Fruit fly (Drosophila melanogaster): Measurements from ENCODE around the gene CG7514.

CG7514 gene

DNA sequence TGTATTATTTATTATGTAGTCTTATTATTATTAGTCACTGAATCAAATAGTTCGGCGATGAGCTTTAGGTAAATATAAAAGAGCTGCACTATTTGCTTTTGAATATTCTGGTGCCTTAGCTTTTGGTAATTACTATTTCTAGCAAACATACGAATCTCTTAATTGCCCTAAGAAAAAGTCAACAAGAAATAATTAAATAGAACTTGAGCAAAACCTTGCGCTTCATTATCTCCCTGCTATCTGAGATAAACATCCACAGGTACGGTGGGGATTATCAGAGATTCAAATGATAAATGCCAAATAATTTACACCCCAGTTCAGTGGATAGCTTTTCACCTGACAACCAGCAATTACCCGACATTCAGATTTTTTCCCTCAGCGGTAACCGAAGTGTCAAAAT, 2.5 kb downstream of the CG7514 start:
- TF ChIP-seq CG10348 (GFP tag; IDR thresholded peaks at IDR 0.05) (no peak), Pif1B (GFP tag; optimal IDR thresholded peaks at IDR 0.05) (no peak), fd96Ca (GFP tag; IDR thresholded peaks at IDR 0.05) (no peak), CG13204 (GFP tag; optimal IDR thresholded peaks at IDR 0.05) (no peak), Pif1A (GFP tag; optimal IDR thresholded peaks at IDR 0.05) (no peak), CG32121 (GFP tag; IDR thresholded peaks at IDR 0.05) (no peak), rn (GFP tag; IDR thresholded peaks at IDR 0.05) (no peak), gl (tag; optimal IDR thresholded peaks at IDR 0.05) (no peak), EcR (GFP tag; optimal IDR thresholded peaks at IDR 0.05) (no peak), CG8301 (tag; optimal IDR thresholded peaks at IDR 0.05) (no peak), CG15710 (tag; optimal IDR thresholded peaks at IDR 0.05) (no peak), Ets98B (GFP tag; IDR thresholded peaks at IDR 0.05) (no peak), CG14655 (GFP tag; optimal IDR thresholded peaks at IDR 0.05) (no peak), Snoo (tag; optimal IDR thresholded peaks at IDR 0.05) (no peak), CG34367 (tag; optimal IDR thresholded peaks at IDR 0.05) (no peak), CG8159 (tag; optimal IDR thresholded peaks at IDR 0.05) (no peak), D1 (tag; optimal IDR thresholded peaks at IDR 0.05) (no peak), CG12605 (GFP tag; IDR thresholded peaks at IDR 0.05) (no peak), CG4496 (GFP tag; IDR thresholded peaks at IDR 0.05) (no peak), CG9948 (tag; optimal IDR thresholded peaks at IDR 0.05) (no peak)

DNA sequence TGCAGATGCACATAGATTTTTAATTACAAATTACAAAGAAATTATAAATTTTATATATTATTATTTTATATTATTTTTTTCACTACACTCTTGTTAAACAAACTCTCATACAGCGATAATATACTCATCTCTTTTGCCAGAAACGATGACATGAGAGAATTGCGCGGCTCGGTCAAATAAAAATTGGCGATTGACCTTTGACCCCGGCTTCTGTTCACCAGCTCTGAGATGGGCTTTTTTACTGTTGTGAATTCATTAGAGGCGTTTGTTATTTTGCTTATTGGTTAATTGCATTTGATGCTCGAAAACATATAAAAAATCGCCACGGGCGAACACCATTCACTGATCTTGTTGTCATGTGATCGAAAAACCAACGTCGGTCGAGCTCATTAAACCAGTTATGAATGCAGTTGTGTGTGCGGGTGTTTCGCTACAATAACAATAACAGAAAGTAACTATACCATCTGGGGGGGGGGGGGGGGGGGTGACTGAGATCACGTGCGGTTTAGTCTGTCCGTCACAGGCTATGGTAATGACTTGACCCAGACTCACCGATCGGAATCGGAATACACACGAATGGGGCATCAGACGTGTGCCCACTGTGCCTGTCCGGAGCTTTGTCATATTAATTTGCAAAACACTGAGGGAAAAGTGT, 3.8 kb downstream of the CG7514 start:
- TF ChIP-seq CG10348 (GFP tag; IDR thresholded peaks at IDR 0.05) (0 out of 2 replicates have a peak, but pooled peaks have one; percentile 19), fd96Ca (GFP tag; IDR thresholded peaks at IDR 0.05) (no peak), CG13204 (GFP tag; optimal IDR thresholded peaks at IDR 0.05) (no peak), CG32121 (GFP tag; IDR thresholded peaks at IDR 0.05) (no peak), CG8159 (tag; optimal IDR thresholded peaks at IDR 0.05) (no peak)

DNA sequence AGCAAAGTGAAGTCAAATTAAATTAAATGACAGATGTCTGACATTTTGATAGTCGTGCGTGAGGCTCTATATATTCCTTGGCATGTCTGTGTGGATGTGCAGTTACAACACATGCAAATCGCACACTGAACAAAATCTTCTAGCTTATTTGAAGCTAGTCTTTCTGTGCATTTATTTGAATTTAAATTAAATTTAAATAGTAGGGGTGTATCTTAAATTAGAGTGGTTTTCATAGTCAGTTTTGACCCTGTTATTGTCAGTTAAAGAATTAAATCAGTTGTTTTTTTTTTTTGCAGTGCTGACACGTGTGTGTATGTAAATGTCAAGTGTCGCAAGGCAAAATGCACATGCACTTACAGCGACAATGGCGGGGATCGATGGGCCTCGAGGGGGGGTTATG, 9.5 kb downstream of the CG7514 start:
- TF ChIP-seq CG15710 (tag; optimal IDR thresholded peaks at IDR 0.05) (no peak), CG12605 (GFP tag; IDR thresholded peaks at IDR 0.05) (no peak), CG10348 (GFP tag; IDR thresholded peaks at IDR 0.05) (no peak), CG8301 (tag; optimal IDR thresholded peaks at IDR 0.05) (peak; percentile 41), D1 (tag; optimal IDR thresholded peaks at IDR 0.05) (no peak), CG14655 (GFP tag; optimal IDR thresholded peaks at IDR 0.05) (peak; percentile 53), CG8159 (tag; optimal IDR thresholded peaks at IDR 0.05) (peak; percentile 60), CG4496 (GFP tag; IDR thresholded peaks at IDR 0.05) (peak; percentile 53; the same call in 1 of the 3 replicates), CG13204 (GFP tag; optimal IDR thresholded peaks at IDR 0.05) (no peak), Pif1A (GFP tag; optimal IDR thresholded peaks at IDR 0.05) (peak; percentile 19), Pif1B (GFP tag; optimal IDR thresholded peaks at IDR 0.05) (no peak)

DNA sequence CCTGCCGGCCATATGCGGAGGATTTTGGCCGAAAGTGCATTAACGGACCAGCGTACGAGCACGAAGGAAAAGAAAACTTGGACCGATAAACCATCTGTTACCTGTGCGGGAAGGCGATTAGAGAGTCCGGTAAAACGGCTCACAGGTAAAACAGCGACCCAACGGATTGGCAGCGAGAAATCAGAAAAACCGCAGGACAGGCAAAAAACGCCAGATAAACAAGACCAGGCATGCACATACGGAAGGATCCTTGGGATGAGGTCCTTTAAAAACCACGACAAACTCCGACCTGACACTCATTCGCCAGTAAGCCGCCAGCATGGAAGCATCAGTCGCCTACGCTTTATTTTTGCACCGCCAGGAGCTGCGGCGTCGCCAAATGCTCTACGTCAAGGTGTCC, 11.0 kb downstream of the CG7514 start, which contains the start of gene CG34266:
Gene CG34266 (plus strand): TSS at position 301 of the 400 bp plus-strand sequence.
- no peak for TF ChIP-seq CG32121 (GFP tag; IDR thresholded peaks at IDR 0.05)
- TF ChIP-seq Ets98B (GFP tag; IDR thresholded peaks at IDR 0.05), result no peak
- TF ChIP-seq CG13204 (GFP tag; optimal IDR thresholded peaks at IDR 0.05), result no peak
- TF ChIP-seq CG14655 (GFP tag; optimal IDR thresholded peaks at IDR 0.05), result no peak
- TF ChIP-seq Snoo (tag; optimal IDR thresholded peaks at IDR 0.05), result no peak
- no peak for TF ChIP-seq CG4496 (GFP tag; IDR thresholded peaks at IDR 0.05)
- no peak for TF ChIP-seq CG15710 (tag; optimal IDR thresholded peaks at IDR 0.05)
- TF ChIP-seq CG9948 (tag; optimal IDR thresholded peaks at IDR 0.05), result no peak
- no peak for TF ChIP-seq CG10348 (GFP tag; IDR thresholded peaks at IDR 0.05)
- no peak for TF ChIP-seq CG12605 (GFP tag; IDR thresholded peaks at IDR 0.05)
- TF ChIP-seq D1 (tag; optimal IDR thresholded peaks at IDR 0.05), result no peak

DNA sequence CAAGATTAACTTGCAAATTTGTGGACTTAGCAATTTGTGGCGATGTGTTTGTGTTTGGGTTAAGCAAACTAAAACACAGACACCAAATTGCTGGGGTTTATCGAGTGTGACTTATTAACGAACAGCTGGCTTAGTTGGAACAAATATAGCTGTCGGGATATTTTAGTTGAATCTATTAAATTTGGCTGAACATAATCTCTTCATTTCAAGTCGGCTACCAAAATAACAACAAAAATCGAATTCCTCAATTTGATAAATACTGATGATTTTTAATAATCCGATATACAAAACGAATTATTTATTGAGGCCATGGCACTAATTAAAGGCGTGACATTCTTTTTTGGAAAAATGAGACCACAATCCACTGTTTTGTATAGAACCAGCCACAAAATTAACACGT, 21.3 kb downstream of the CG7514 start, which contains the start of gene CG32236:
Gene CG32236 (minus strand): TSS at position 101 of the 400 bp plus-strand sequence.
- TF ChIP-seq gl (tag; optimal IDR thresholded peaks at IDR 0.05) (no peak), CG32121 (GFP tag; IDR thresholded peaks at IDR 0.05) (no peak), fd96Ca (GFP tag; IDR thresholded peaks at IDR 0.05) (no peak), CG4496 (GFP tag; IDR thresholded peaks at IDR 0.05) (no peak), EcR (GFP tag; optimal IDR thresholded peaks at IDR 0.05) (no peak), Pif1B (GFP tag; optimal IDR thresholded peaks at IDR 0.05) (no peak), Pif1A (GFP tag; optimal IDR thresholded peaks at IDR 0.05) (no peak), CG12605 (GFP tag; IDR thresholded peaks at IDR 0.05) (no peak), CG15710 (tag; optimal IDR thresholded peaks at IDR 0.05) (no peak), CG8301 (tag; optimal IDR thresholded peaks at IDR 0.05) (no peak), CG14655 (GFP tag; optimal IDR thresholded peaks at IDR 0.05) (no peak), CG34367 (tag; optimal IDR thresholded peaks at IDR 0.05) (no peak), Snoo (tag; optimal IDR thresholded peaks at IDR 0.05) (no peak), D1 (tag; optimal IDR thresholded peaks at IDR 0.05) (no peak), CG17806 (tag; optimal IDR thresholded peaks at IDR 0.05) (no peak), Ets98B (GFP tag; IDR thresholded peaks at IDR 0.05) (no peak)

- TF ChIP-seq Snoo (tag; optimal IDR thresholded peaks at IDR 0.05) (no peak), CG9948 (tag; optimal IDR thresholded peaks at IDR 0.05) (no peak)
These were observed 40.6 kb downstream of the CG7514 start, which contains the start of gene TTLL1B for dm6 chr3L:4647976-4648375. TTLL1B (plus strand) TSS chr3L:4648276.

Data from whole organism, pupa.